Worm (Caenorhabditis elegans): ENCODE measurements around the gene C08F11.7.

DNA sequence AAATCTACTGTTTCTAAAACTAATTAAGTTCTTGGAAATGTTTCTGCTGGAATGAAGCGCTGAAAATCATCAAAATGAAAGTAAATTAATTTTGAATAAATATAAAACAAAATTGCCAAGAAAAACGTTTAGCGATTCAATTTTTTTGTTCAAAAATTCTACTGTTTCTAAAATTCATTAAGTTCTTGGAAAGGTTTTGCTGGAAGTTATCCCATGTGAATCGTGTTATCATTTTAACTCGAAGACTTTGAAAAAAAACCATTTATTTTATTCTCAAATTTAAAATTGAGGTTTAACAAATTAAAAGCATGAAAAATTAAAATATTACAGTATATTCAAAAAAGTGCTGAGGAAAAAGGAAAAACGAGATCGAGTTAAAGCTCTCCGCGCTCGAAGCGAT lies 47.8 kb downstream of the C08F11.7 start:
- TF ChIP-seq skn-1 (tag; optimal IDR thresholded peaks at IDR 0.05) (no peak), ceh-9 (tag; optimal IDR thresholded peaks at IDR 0.05) (no peak), elt-3 (tag; optimal IDR thresholded peaks at IDR 0.05) (no peak), pqm-1 (tag; optimal IDR thresholded peaks at IDR 0.05) (no peak), ZK546.5 (tag; optimal IDR thresholded peaks at IDR 0.05) (no peak), nhr-11 (tag; optimal IDR thresholded peaks at IDR 0.05) (no peak), ztf-4 (tag; optimal IDR thresholded peaks at IDR 0.05) (no peak), lin-39 (tag; optimal IDR thresholded peaks at IDR 0.05) (no peak), unc-62 (GFP tag; optimal IDR thresholded peaks at IDR 0.05) (no peak)

Measured in whole organism, L3 larva.